Fruit fly (Drosophila melanogaster) whole organism, embryonic: Measurements from ENCODE around the gene sro.

ENCODE experiments used
- CG10979 ChIP-seq: fragments of 200-800 bp; sonication (Bioruptor generic); optimal IDR thresholded peaks from 2 replicates; lab custom pipeline; 2018; ENCODE audit warnings: missing biosample characterization, mild to moderate bottlenecking, missing genetic modification characterization, moderate library complexity
- CG11695 ChIP-seq: fragments of 200-800 bp; sonication (Bioruptor generic); IDR thresholded peaks from 3 replicates; pipeline ENCODE4 v1.3.6; 2022; ENCODE audit warnings: missing biosample characterization, missing genetic modification characterization
- CG12219 ChIP-seq: fragments of 200-800 bp; sonication (Bioruptor generic); optimal IDR thresholded peaks from 3 replicates; lab custom pipeline; 2018; ENCODE audit warnings: missing biosample characterization, mild to moderate bottlenecking, missing genetic modification characterization
- CG12659 ChIP-seq: fragments of 200-800 bp; sonication (Bioruptor generic); optimal IDR thresholded peaks from 3 replicates; lab custom pipeline; 2017; ENCODE audit warnings: mild to moderate bottlenecking, missing biosample characterization, missing genetic modification reagents, missing genetic modification characterization
- CG13894 ChIP-seq: fragments of 200-800 bp; sonication (Bioruptor generic); optimal IDR thresholded peaks from 3 replicates; lab custom pipeline; 2018; ENCODE audit warnings: missing biosample characterization, mild to moderate bottlenecking, missing genetic modification characterization, moderate library complexity
- CG15073 ChIP-seq: fragments of 200-800 bp; sonication (Bioruptor generic); optimal IDR thresholded peaks from 2 replicates; lab custom pipeline; 2016; ENCODE audit warnings: missing biosample characterization, missing genetic modification characterization
- CG1529 ChIP-seq: fragments of 200-800 bp; sonication (Bioruptor generic); optimal IDR thresholded peaks from 3 replicates; lab custom pipeline; 2018; ENCODE audit warnings: missing biosample characterization, missing genetic modification characterization
- CG1647 ChIP-seq: fragments of 200-800 bp; sonication (Bioruptor generic); optimal IDR thresholded peaks from 3 replicates; lab custom pipeline; 2016; ENCODE audit warnings: missing biosample characterization, missing genetic modification characterization
- CG16779 ChIP-seq: fragments of 200-800 bp; sonication (Bioruptor generic); IDR thresholded peaks from 2 replicates; pipeline ENCODE4 v1.3.6; 2022; ENCODE audit warnings: missing biosample characterization, missing genetic modification characterization
- CG16863 ChIP-seq: fragments of 200-800 bp; sonication (Bioruptor generic); optimal IDR thresholded peaks from 3 replicates; lab custom pipeline; 2016; ENCODE audit warnings: missing biosample characterization, missing genetic modification characterization
- CG17568 ChIP-seq: fragments of 200-800 bp; sonication (Bioruptor generic); optimal IDR thresholded peaks from 2 replicates; lab custom pipeline; 2018; ENCODE audit warnings: missing biosample characterization, mild to moderate bottlenecking, missing genetic modification characterization, moderate library complexity
- CG17802 ChIP-seq: fragments of 200-800 bp; sonication (Bioruptor generic); optimal IDR thresholded peaks from 2 replicates; lab custom pipeline; 2018; ENCODE audit warnings: missing biosample characterization, mild to moderate bottlenecking, missing genetic modification characterization, moderate library complexity
- CG18619 ChIP-seq: fragments of 200-800 bp; sonication (Bioruptor generic); optimal IDR thresholded peaks from 3 replicates; lab custom pipeline; 2017; ENCODE audit warnings: missing biosample characterization, mild to moderate bottlenecking, missing genetic modification characterization
- CG3995 ChIP-seq: fragments of 200-800 bp; sonication (Bioruptor generic); optimal IDR thresholded peaks from 3 replicates; lab custom pipeline; 2016; ENCODE audit warnings: missing biosample characterization, missing genetic modification characterization
- CG4328 ChIP-seq: fragments of 200-800 bp; sonication (Bioruptor generic); optimal IDR thresholded peaks from 3 replicates; lab custom pipeline; 2017; ENCODE audit warnings: missing biosample characterization, missing genetic modification reagents, missing genetic modification characterization
- CG6654 ChIP-seq: fragments of 200-800 bp; sonication (Bioruptor generic); optimal IDR thresholded peaks from 2 replicates; lab custom pipeline; 2017; ENCODE audit warnings: missing biosample characterization, mild to moderate bottlenecking, missing genetic modification characterization
- CG6689 ChIP-seq: fragments of 200-800 bp; sonication (Bioruptor generic); IDR thresholded peaks from 2 replicates; pipeline ENCODE4 v1.3.6; 2022; ENCODE audit warnings: missing biosample characterization, missing genetic modification characterization
- CG7745 ChIP-seq: fragments of 200-800 bp; sonication (Bioruptor generic); optimal IDR thresholded peaks from 2 replicates; lab custom pipeline; 2018; ENCODE audit warnings: missing biosample characterization, mild to moderate bottlenecking, missing genetic modification characterization, moderate library complexity
- E2f1 ChIP-seq: fragments of 200-800 bp; sonication (Bioruptor generic); IDR thresholded peaks from 2 replicates; pipeline ENCODE4 v1.3.6; 2022; ENCODE audit warnings: missing biosample characterization, missing genetic modification characterization
- HLH4C ChIP-seq: fragments of 200-800 bp; sonication (Bioruptor generic); IDR thresholded peaks from 3 replicates; pipeline ENCODE4 v1.3.6; 2022; ENCODE audit warnings: missing biosample characterization, missing genetic modification characterization; ENCODE audit not compliant: partially characterized antibody
- Hr39 ChIP-seq: fragments of >200 bp; optimal IDR thresholded peaks from 2 replicates; lab custom pipeline; 2017
- Hsf ChIP-seq: fragments of 200-800 bp; sonication (Bioruptor generic); optimal IDR thresholded peaks from 3 replicates; lab custom pipeline; 2016; ENCODE audit warnings: missing biosample characterization, missing genetic modification characterization
- Lhr ChIP-seq: fragments of 200-800 bp; sonication (Bioruptor generic); optimal IDR thresholded peaks from 3 replicates; lab custom pipeline; 2017; ENCODE audit warnings: mild to moderate bottlenecking, missing biosample characterization, missing genetic modification reagents, missing genetic modification characterization
- Lim3 ChIP-seq: fragments of 200-800 bp; sonication (Bioruptor generic); IDR thresholded peaks from 2 replicates; pipeline ENCODE4 v1.3.6; 2022; ENCODE audit warnings: missing biosample characterization, missing genetic modification characterization
- Lpt ChIP-seq: fragments of >200 bp; optimal IDR thresholded peaks from 2 replicates; lab custom pipeline; 2018; ENCODE audit warnings: missing biosample characterization, missing genetic modification characterization
- Myb ChIP-seq: fragments of 200-800 bp; sonication (Bioruptor generic); optimal IDR thresholded peaks from 2 replicates; lab custom pipeline; 2016; ENCODE audit warnings: missing biosample characterization, missing genetic modification characterization
- Scr ChIP-seq: fragments of 200-800 bp; sonication (Bioruptor generic); IDR thresholded peaks from 2 replicates; pipeline ENCODE4 v1.3.6; 2022; ENCODE audit warnings: missing biosample characterization, missing genetic modification characterization; ENCODE audit not compliant: partially characterized antibody
- Xrp1 ChIP-seq: fragments of 200-800 bp; sonication (Bioruptor generic); IDR thresholded peaks from 2 replicates; pipeline ENCODE4 v1.3.6; 2022; ENCODE audit warnings: missing biosample characterization, missing genetic modification characterization
- bbx ChIP-seq: fragments of 200-800 bp; sonication (Bioruptor generic); IDR thresholded peaks from 2 replicates; pipeline ENCODE4 v1.3.6; 2022; ENCODE audit warnings: missing biosample characterization, missing genetic modification characterization; ENCODE audit not compliant: partially characterized antibody
- cas ChIP-seq: fragments of 200-800 bp; sonication (Bioruptor generic); IDR thresholded peaks from 2 replicates; pipeline ENCODE4 v1.3.6; 2022; ENCODE audit warnings: missing biosample characterization, missing genetic modification characterization
- crp ChIP-seq, 2 experiments: fragments of 200-800 bp; sonication (Bioruptor generic); optimal IDR thresholded peaks; 2 replicates in 1 of 2; 3 replicates in 1 of 2; lab custom pipeline; 2017; ENCODE audit warnings: missing biosample characterization in 2 of 2, missing genetic modification characterization in 2 of 2, mild to moderate bottlenecking in 1 of 2, moderate library complexity in 1 of 2
- cwo ChIP-seq: fragments of 200-800 bp; sonication (Bioruptor generic); optimal IDR thresholded peaks from 3 replicates; lab custom pipeline; 2017; ENCODE audit warnings: missing biosample characterization, missing genetic modification characterization, mild to moderate bottlenecking, moderate library complexity, missing genetic modification reagents
- dmrt11E ChIP-seq: fragments of 200-800 bp; sonication (Bioruptor generic); optimal IDR thresholded peaks from 3 replicates; lab custom pipeline; 2018; ENCODE audit warnings: missing biosample characterization, mild to moderate bottlenecking, missing genetic modification characterization, moderate library complexity
- dmrt99B ChIP-seq: fragments of 200-800 bp; sonication (Bioruptor generic); optimal IDR thresholded peaks from 2 replicates; lab custom pipeline; 2018; ENCODE audit warnings: missing biosample characterization, mild to moderate bottlenecking, missing genetic modification characterization, moderate library complexity
- ems ChIP-seq: fragments of 200-800 bp; sonication (Bioruptor generic); optimal IDR thresholded peaks from 3 replicates; lab custom pipeline; 2016; ENCODE audit warnings: missing biosample characterization, missing genetic modification characterization
- esg ChIP-seq: fragments of 200-800 bp; sonication (Bioruptor generic); conservative IDR thresholded peaks from 2 replicates; pipeline ENCODE4 v1.3.6; 2022; ENCODE audit warnings: missing biosample characterization, missing genetic modification characterization
- fd96Cb ChIP-seq: fragments of 200-800 bp; sonication (Bioruptor generic); optimal IDR thresholded peaks from 2 replicates; lab custom pipeline; 2018; ENCODE audit warnings: missing biosample characterization, mild to moderate bottlenecking, missing genetic modification characterization, moderate library complexity
- fu2 ChIP-seq: fragments of 200-800 bp; sonication (Bioruptor generic); optimal IDR thresholded peaks from 2 replicates; lab custom pipeline; 2016; ENCODE audit warnings: missing biosample characterization, missing genetic modification characterization
- gce ChIP-seq: fragments of 200-800 bp; sonication (Bioruptor generic); IDR thresholded peaks from 3 replicates; pipeline ENCODE4 v1.3.6; 2022; ENCODE audit warnings: missing biosample characterization, missing genetic modification characterization
- gcm ChIP-seq: fragments of 200-800 bp; sonication (Bioruptor generic); optimal IDR thresholded peaks from 2 replicates; lab custom pipeline; 2019; ENCODE audit warnings: missing biosample characterization, mild to moderate bottlenecking, missing genetic modification characterization, moderate library complexity
- gro ChIP-seq: fragments of 200-800 bp; sonication (Bioruptor generic); optimal IDR thresholded peaks from 2 replicates; lab custom pipeline; 2016; ENCODE audit warnings: missing biosample characterization, missing genetic modification characterization
- lmd ChIP-seq: fragments of 200-800 bp; sonication (Bioruptor generic); IDR thresholded peaks from 2 replicates; pipeline ENCODE4 v1.3.6; 2022; ENCODE audit warnings: missing biosample characterization, missing genetic modification characterization
- mam ChIP-seq: fragments of 200-800 bp; sonication (Bioruptor generic); optimal IDR thresholded peaks from 3 replicates; lab custom pipeline; 2016; ENCODE audit warnings: missing biosample characterization, missing genetic modification characterization
- nerfin-2 ChIP-seq: fragments of 200-800 bp; sonication (Bioruptor generic); IDR thresholded peaks from 2 replicates; pipeline ENCODE4 v1.3.6; 2022; ENCODE audit warnings: missing biosample characterization, missing genetic modification characterization; ENCODE audit not compliant: partially characterized antibody
- oc ChIP-seq: fragments of 200-800 bp; sonication (Bioruptor generic); optimal IDR thresholded peaks from 2 replicates; lab custom pipeline; 2018; ENCODE audit warnings: missing biosample characterization, mild to moderate bottlenecking, missing genetic modification characterization, moderate library complexity
- peb ChIP-seq: fragments of 200-800 bp; sonication (Bioruptor generic); IDR thresholded peaks from 2 replicates; pipeline ENCODE4 v1.3.6; 2022; ENCODE audit warnings: missing biosample characterization, missing genetic modification characterization
- phol ChIP-seq: fragments of 200-800 bp; sonication (Bioruptor generic); optimal IDR thresholded peaks from 3 replicates; lab custom pipeline; 2018; ENCODE audit warnings: missing biosample characterization, mild to moderate bottlenecking, missing genetic modification characterization, moderate library complexity
- sc ChIP-seq, 3 experiments: fragments of >200 bp in 2 of 3; fragments of 200-800 bp in 1 of 3; sonication (Bioruptor generic) in 1 of 3; optimal IDR thresholded peaks; 2 replicates in 2 of 3; 3 replicates in 1 of 3; lab custom pipeline; 2017; ENCODE audit warnings: mild to moderate bottlenecking in 1 of 3, missing biosample characterization in 1 of 3, missing genetic modification characterization in 1 of 3, missing genetic modification reagents in 1 of 3
- wdn ChIP-seq: fragments of 200-800 bp; sonication (Bioruptor generic); IDR thresholded peaks from 2 replicates; pipeline ENCODE4 v1.3.6; 2022; ENCODE audit warnings: missing biosample characterization, missing genetic modification characterization
- zfh2 ChIP-seq: fragments of 200-800 bp; sonication (Bioruptor generic); optimal IDR thresholded peaks from 2 replicates; lab custom pipeline; 2016; ENCODE audit warnings: missing biosample characterization, missing genetic modification characterization

sro gene

DNA sequence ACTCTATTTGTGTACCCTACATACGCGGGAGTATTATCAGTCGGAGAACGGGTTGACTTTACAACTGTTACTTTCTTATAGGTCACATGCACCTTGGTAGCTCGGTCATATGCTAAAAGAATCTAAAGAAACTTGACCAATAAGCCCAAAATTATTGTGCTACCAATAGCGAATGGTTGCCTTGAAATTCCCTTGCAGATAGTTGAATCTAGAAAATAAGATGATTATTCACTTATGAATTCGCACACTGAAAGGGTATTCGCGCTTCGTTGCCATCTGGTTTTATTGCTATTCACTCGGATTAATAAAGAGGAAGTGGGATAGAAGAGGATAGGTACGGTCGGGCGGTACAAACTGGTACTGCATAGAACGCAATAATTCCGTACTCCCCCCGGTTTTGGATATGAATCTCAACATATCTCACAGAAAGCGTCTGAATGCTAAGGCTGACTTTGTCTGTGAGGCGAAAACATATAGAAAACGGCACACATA lies 20.5 kb upstream of the sro start (continued):
- peak; percentile 28 for TF ChIP-seq dmrt11E
- peak; percentile 62 for TF ChIP-seq Xrp1 (GFP tag; lab: Robert Waterston, UW)
- TF ChIP-seq fd96Cb (tag; lab: Kevin White, UChicago), result peak; percentile 68
- TF ChIP-seq phol (tag; lab: Kevin White, UChicago), result peak; percentile 67
- TF ChIP-seq CG15073 (GFP tag; lab: Kevin White, UChicago), result no peak
- peak; percentile 57 for TF ChIP-seq CG1647 (GFP tag; lab: Kevin White, UChicago)
- no peak for TF ChIP-seq HLH4C (GFP tag; lab: Robert Waterston, UW)
- peak; percentile 56 for TF ChIP-seq wdn (GFP tag; lab: Robert Waterston, UW)
- peak; percentile 5 for TF ChIP-seq CG4328 (GFP tag; lab: Kevin White, UChicago)
- TF ChIP-seq bbx, result no peak
- peak; percentile 32 for TF ChIP-seq CG1529 (GFP tag; lab: Kevin White, UChicago)
- peak; percentile 59 for TF ChIP-seq CG12219 (GFP tag; lab: Kevin White, UChicago)
- TF ChIP-seq lmd, result peak; percentile 87
- TF ChIP-seq CG17568 (GFP tag; lab: Kevin White, UChicago), result no peak
- TF ChIP-seq CG18619, result peak; percentile 78
- peak; percentile 56 for TF ChIP-seq Myb
- peak; percentile 68 for TF ChIP-seq CG16863 (GFP tag; lab: Kevin White, UChicago)
- TF ChIP-seq CG6689 (GFP tag; lab: Robert Waterston, UW), result peak; percentile 58
- peak in 1 of 2 experiments; percentile 30 for TF ChIP-seq crp (GFP tag; optimal IDR thresholded peaks at IDR 0.05; lab: Kevin White, UChicago)
- peak; percentile 76 for TF ChIP-seq CG12659 (GFP tag; lab: Kevin White, UChicago)
- peak; percentile 39 for TF ChIP-seq CG6654 (GFP tag; lab: Kevin White, UChicago)
- peak; percentile 32 for TF ChIP-seq CG3995
- no peak for TF ChIP-seq Lhr (GFP tag; lab: Kevin White, UChicago)
- TF ChIP-seq ems (GFP tag; lab: Kevin White, UChicago), result peak; percentile 75
- TF ChIP-seq cwo (GFP tag; lab: Kevin White, UChicago), result peak; percentile 76
- peak; percentile 99 for TF ChIP-seq CG13894 (tag; lab: Kevin White, UChicago)
- TF ChIP-seq Hr39, result no peak
- peak; percentile 38 for TF ChIP-seq oc (tag; lab: Kevin White, UChicago)
- TF ChIP-seq gcm, result no peak
- TF ChIP-seq peb (GFP tag; lab: Robert Waterston, UW), result peak; percentile 52; the same call in 1 of the 2 replicates
- TF ChIP-seq gro (GFP tag; lab: Kevin White, UChicago), result no peak
- TF ChIP-seq sc (optimal IDR thresholded peaks at IDR 0.05; lab: Kevin White, UChicago), result no peak
- peak; percentile 20 for TF ChIP-seq sc (GFP tag; optimal IDR thresholded peaks at IDR 0.05; lab: Kevin White, UChicago)
- TF ChIP-seq CG11695 (GFP tag; lab: Robert Waterston, UW), result peak; percentile 64
- TF ChIP-seq Hsf (GFP tag; lab: Kevin White, UChicago), result peak; percentile 75
- TF ChIP-seq CG7745, result no peak
- TF ChIP-seq zfh2, result peak; percentile 88
- no peak for TF ChIP-seq Scr (GFP tag; lab: Robert Waterston, UW)
- peak; percentile 8 for TF ChIP-seq CG17802 (tag; lab: Kevin White, UChicago)
- no peak for TF ChIP-seq nerfin-2 (GFP tag; lab: Robert Waterston, UW)
- TF ChIP-seq cas, result peak; percentile 61
- no peak for TF ChIP-seq Lim3 (GFP tag; lab: Robert Waterston, UW)
- peak; percentile 63; the same call in 1 of the 2 replicates for TF ChIP-seq E2f1 (GFP tag; lab: Robert Waterston, UW)
- no peak for TF ChIP-seq gce (GFP tag; lab: Robert Waterston, UW)
- TF ChIP-seq fu2 (GFP tag; lab: Kevin White, UChicago), result peak; percentile 85
- peak; percentile 67 for TF ChIP-seq dmrt99B (tag; lab: Kevin White, UChicago)
- TF ChIP-seq CG10979 (tag; lab: Kevin White, UChicago), result peak; percentile 45
- peak; percentile 84 for TF ChIP-seq mam (GFP tag; lab: Kevin White, UChicago)
- 0 out of 2 replicates have a peak, but pooled peaks have one; percentile 6 for TF ChIP-seq CG16779 (GFP tag; lab: Robert Waterston, UW)
- peak; percentile 60 for TF ChIP-seq esg (GFP tag; lab: Robert Waterston, UW)
- no peak for TF ChIP-seq Lpt (GFP tag; lab: Kevin White, UChicago)
